Worm (Caenorhabditis elegans) whole organism, midembryonic: ENCODE results near the gene ipla-6.
"Not testable (repeated sequence)": the region's sequence is repeated elsewhere in the genome, so short reads cannot be mapped to it uniquely, and the experiment has no call there.

Source experiments
- T22C8.4 ChIP-seq: fragments of 200-800 bp; sonication (Bioruptor generic); IDR thresholded peaks from 2 replicates; pipeline ENCODE4 v1.3.6; 2022; ENCODE audit warnings: missing genetic modification characterization, missing compliant biosample characterization
- flt-1 ChIP-seq: fragments of 200-800 bp; sonication (Bioruptor generic); IDR thresholded peaks from 2 replicates; pipeline ENCODE4 v1.3.6; 2022; ENCODE audit warnings: missing genetic modification characterization, missing compliant biosample characterization
- klf-2 ChIP-seq: fragments of 200-800 bp; sonication (Bioruptor generic); conservative IDR thresholded peaks from 2 replicates; pipeline ENCODE4 v1.3.6; 2022; ENCODE audit warnings: missing genetic modification reagents, missing genetic modification characterization, missing compliant biosample characterization
- tab-1 ChIP-seq: fragments of 200-800 bp; sonication (Bioruptor generic); IDR thresholded peaks from 2 replicates; pipeline ENCODE4 v1.3.6; 2022; ENCODE audit warnings: missing genetic modification characterization, missing compliant biosample characterization
- ztf-23 ChIP-seq: fragments of 200-800 bp; sonication (Bioruptor generic); IDR thresholded peaks from 2 replicates; pipeline ENCODE4 v1.3.6; 2022; ENCODE audit warnings: missing genetic modification reagents, missing genetic modification characterization, missing compliant biosample characterization

- not testable (repeated sequence) for TF ChIP-seq klf-2 (GFP tag; lab: Robert Waterston, UW); flt-1 (GFP tag; lab: Robert Waterston, UW); ztf-23 (GFP tag; lab: Robert Waterston, UW); T22C8.4; tab-1 (GFP tag; lab: Robert Waterston, UW)
Measured at ce11 chrIV:6347213-6347612, 9.8 kb downstream of the ipla-6 start, which contains the start of gene Y73B6BL.289.
